Worm (Caenorhabditis elegans): ENCODE results near the gene srw-73.

ce11 chrV:16575900-16576299 is 12.4 kb downstream of the srw-73 start, which contains the start of gene str-151:
- TF ChIP-seq pha-4 (tag; optimal IDR thresholded peaks at IDR 0.05) (no peak), lin-32 (GFP tag; optimal IDR thresholded peaks at IDR 0.05) (no peak), elt-3 (tag; optimal IDR thresholded peaks at IDR 0.05) (no peak), nhr-237 (tag; optimal IDR thresholded peaks at IDR 0.05) (no peak), nhr-76 (tag; optimal IDR thresholded peaks at IDR 0.05) (no peak), nhr-12 (tag; optimal IDR thresholded peaks at IDR 0.05) (no peak), mep-1 (tag; optimal IDR thresholded peaks at IDR 0.05) (no peak), nhr-28 (tag; optimal IDR thresholded peaks at IDR 0.05) (no peak)
